Worm (Caenorhabditis elegans) whole organism, L4 larva: ENCODE results near the gene Y46C8AM.1.
A peak's percentile ranks its signal among the peaks of the same experiment; 100 is the strongest.

ENCODE experiments used
- F10B5.3 ChIP-seq: sonication (generic microtip); optimal IDR thresholded peaks from 2 replicates; lab custom pipeline; 2016; ENCODE audit warnings: mild to moderate bottlenecking, missing genetic modification characterization, missing compliant biosample characterization
- F49E8.2 ChIP-seq: sonication (generic microtip); optimal IDR thresholded peaks from 2 replicates; lab custom pipeline; 2016; ENCODE audit warnings: missing compliant biosample characterization, mild to moderate bottlenecking, missing genetic modification characterization, borderline replicate concordance
- R02D3.7 ChIP-seq: fragments of 150-350 bp; sonication (generic microtip); optimal IDR thresholded peaks from 3 replicates; lab custom pipeline; 2014; ENCODE audit warnings: missing biosample characterization, missing genetic modification characterization
- T20F7.1 ChIP-seq: fragments of 200-800 bp; sonication (Bioruptor generic); optimal IDR thresholded peaks from 2 replicates; lab custom pipeline; 2018; ENCODE audit warnings: mild to moderate bottlenecking, missing genetic modification characterization, missing compliant biosample characterization
- Y48G9A.11 ChIP-seq: fragments of 200-800 bp; sonication (Bioruptor generic); IDR thresholded peaks from 2 replicates; pipeline ENCODE4 v1.3.6; 2022; ENCODE audit warnings: missing genetic modification reagents, missing genetic modification characterization, missing compliant biosample characterization
- Y75B8A.6 ChIP-seq: fragments of 200-800 bp; sonication (Bioruptor generic); IDR thresholded peaks from 2 replicates; pipeline ENCODE4 v1.3.6; 2022; ENCODE audit warnings: missing genetic modification reagents, missing genetic modification characterization, missing compliant biosample characterization
- ZK337.2 ChIP-seq: fragments of 200-800 bp; sonication (Bioruptor generic); IDR thresholded peaks from 2 replicates; pipeline ENCODE4 v1.3.6; 2022; ENCODE audit warnings: missing genetic modification reagents, missing genetic modification characterization, missing compliant biosample characterization
- ZK546.5 ChIP-seq, 2 experiments: sonication (generic microtip); optimal IDR thresholded peaks; 2 replicates each; lab custom pipeline; 2017; ENCODE audit warnings: missing biosample characterization in 2 of 2, missing genetic modification characterization in 2 of 2
- aha-1 ChIP-seq: fragments of 150-350 bp; peaks from one replicate; lab custom pipeline; 2014; ENCODE audit warnings: missing biosample characterization, missing genetic modification characterization
- aly-2 ChIP-seq: sonication (generic microtip); optimal IDR thresholded peaks from 2 replicates; lab custom pipeline; 2018; ENCODE audit warnings: missing biosample characterization, missing genetic modification characterization
- ama-1 ChIP-seq: fragments of 150-350 bp; optimal IDR thresholded peaks from 2 replicates; lab custom pipeline; 2014; ENCODE audit warnings: inconsistent platforms, mixed read lengths
- arid-1 ChIP-seq: fragments of 200-800 bp; sonication (Bioruptor generic); conservative IDR thresholded peaks from 2 replicates; pipeline ENCODE4 v1.3.6; 2022; ENCODE audit warnings: missing genetic modification reagents, missing genetic modification characterization, missing compliant biosample characterization
- ceh-20 ChIP-seq: fragments of 200-800 bp; sonication (Bioruptor generic); IDR thresholded peaks from 2 replicates; pipeline ENCODE4 v1.3.6; 2022; ENCODE audit warnings: missing genetic modification reagents, missing genetic modification characterization, missing compliant biosample characterization
- ceh-32 ChIP-seq: sonication (generic microtip); optimal IDR thresholded peaks from 2 replicates; lab custom pipeline; 2016; ENCODE audit warnings: mild to moderate bottlenecking, missing genetic modification characterization, missing compliant biosample characterization; ENCODE audit not compliant: poor library complexity
- ceh-82 ChIP-seq: sonication (generic microtip); optimal IDR thresholded peaks from 2 replicates; lab custom pipeline; 2017; ENCODE audit warnings: missing biosample characterization, missing genetic modification characterization
- ces-1 ChIP-seq: fragments of 150-350 bp; sonication (generic microtip); optimal IDR thresholded peaks from 4 replicates; lab custom pipeline; 2014; ENCODE audit warnings: missing biosample characterization, missing genetic modification reagents, missing genetic modification characterization
- cey-2 ChIP-seq: sonication (generic microtip); optimal IDR thresholded peaks from 3 replicates; lab custom pipeline; 2017; ENCODE audit warnings: missing genetic modification characterization, mild to moderate bottlenecking, missing compliant biosample characterization, antibody characterized with exemption, borderline replicate concordance; ENCODE audit not compliant: insufficient read depth
- daf-12 ChIP-seq: fragments of 150-350 bp; optimal IDR thresholded peaks from 2 replicates; lab custom pipeline; 2014; ENCODE audit warnings: missing biosample characterization, missing genetic modification reagents, missing genetic modification characterization
- daf-8 ChIP-seq: fragments of 200-800 bp; sonication (Bioruptor generic); IDR thresholded peaks from 2 replicates; pipeline ENCODE4 v1.3.6; 2022; ENCODE audit warnings: missing genetic modification characterization, missing compliant biosample characterization
- dmd-6 ChIP-seq: fragments of 200-800 bp; sonication (Bioruptor generic); IDR thresholded peaks from 2 replicates; pipeline ENCODE4 v1.3.6; 2022; ENCODE audit warnings: missing genetic modification reagents, missing genetic modification characterization, missing compliant biosample characterization
- dmd-9 ChIP-seq: fragments of 200-800 bp; sonication (Bioruptor generic); IDR thresholded peaks from 2 replicates; pipeline ENCODE4 v1.3.6; 2022; ENCODE audit warnings: missing genetic modification reagents, missing genetic modification characterization, missing compliant biosample characterization
- dpl-1 ChIP-seq: fragments of 150-350 bp; optimal IDR thresholded peaks from 2 replicates; lab custom pipeline; 2014; ENCODE audit warnings: missing biosample characterization, missing genetic modification reagents, missing genetic modification characterization
- dve-1 ChIP-seq: sonication (generic microtip); optimal IDR thresholded peaks from 2 replicates; lab custom pipeline; 2017; ENCODE audit warnings: antibody characterized with exemption, mild to moderate bottlenecking, missing genetic modification characterization, missing compliant biosample characterization; ENCODE audit not compliant: insufficient read depth
- egl-27 ChIP-seq: sonication (generic microtip); optimal IDR thresholded peaks from 3 replicates; lab custom pipeline; 2017; ENCODE audit warnings: missing biosample characterization, missing genetic modification reagents, missing genetic modification characterization
- fkh-10 ChIP-seq: fragments of 150-350 bp; optimal IDR thresholded peaks from 2 replicates; lab custom pipeline; 2014; ENCODE audit warnings: missing biosample characterization, missing genetic modification reagents, missing genetic modification characterization
- fos-1 ChIP-seq: fragments of 150-350 bp; optimal IDR thresholded peaks from 2 replicates; lab custom pipeline; 2014; ENCODE audit warnings: missing biosample characterization, missing genetic modification characterization
- hif-1 ChIP-seq, 2 experiments: sonication (generic microtip); optimal IDR thresholded peaks; 2 replicates each; lab custom pipeline; 2016 to 2017; ENCODE audit warnings: missing compliant biosample characterization in 2 of 2, missing genetic modification characterization in 2 of 2, missing genetic modification reagents in 2 of 2, missing genotype in 2 of 2, mild to moderate bottlenecking in 1 of 2
- hlh-11 ChIP-seq: fragments of 200-800 bp; sonication (Bioruptor generic); optimal IDR thresholded peaks from 2 replicates; lab custom pipeline; 2018; ENCODE audit warnings: mild to moderate bottlenecking, missing genetic modification characterization, missing compliant biosample characterization
- hmg-1.1 ChIP-seq: fragments of 200-800 bp; sonication (Bioruptor generic); IDR thresholded peaks from 2 replicates; pipeline ENCODE4 v1.3.6; 2022; ENCODE audit warnings: missing genetic modification reagents, missing genetic modification characterization, missing compliant biosample characterization
- jun-1 ChIP-seq: fragments of 150-350 bp; optimal IDR thresholded peaks from 2 replicates; lab custom pipeline; 2014; ENCODE audit warnings: missing biosample characterization, missing genetic modification reagents, missing genetic modification characterization
- lim-7 ChIP-seq: fragments of 200-800 bp; sonication (Bioruptor generic); IDR thresholded peaks from 2 replicates; pipeline ENCODE4 v1.3.6; 2022; ENCODE audit warnings: missing genetic modification characterization, missing compliant biosample characterization
- lin-1 ChIP-seq: fragments of 200-800 bp; sonication (Bioruptor generic); IDR thresholded peaks from 2 replicates; pipeline ENCODE4 v1.3.6; 2022; ENCODE audit warnings: missing genetic modification reagents, missing genetic modification characterization, missing compliant biosample characterization
- lin-13 ChIP-seq: fragments of 150-350 bp; optimal IDR thresholded peaks from 2 replicates; lab custom pipeline; 2014; ENCODE audit warnings: missing biosample characterization, missing genetic modification reagents, missing genetic modification characterization
- lin-39 ChIP-seq: fragments of 150-350 bp; optimal IDR thresholded peaks from 2 replicates; lab custom pipeline; 2014; ENCODE audit warnings: missing biosample characterization, missing genetic modification reagents, missing genetic modification characterization
- madf-5 ChIP-seq, 2 experiments: fragments of 200-800 bp; sonication (Bioruptor generic); IDR thresholded peaks; 2 replicates each; pipeline ENCODE4 v1.3.6; 2022; ENCODE audit warnings: missing compliant biosample characterization in 2 of 2, missing genetic modification characterization in 2 of 2
- mdt-29 ChIP-seq: fragments of 200-800 bp; sonication (Bioruptor generic); IDR thresholded peaks from 2 replicates; pipeline ENCODE4 v1.3.6; 2022; ENCODE audit warnings: missing genetic modification reagents, missing genetic modification characterization, missing compliant biosample characterization
- mes-2 ChIP-seq: sonication (generic microtip); optimal IDR thresholded peaks from 2 replicates; lab custom pipeline; 2016; ENCODE audit warnings: missing genotype, mild to moderate bottlenecking, missing genetic modification characterization, missing compliant biosample characterization; ENCODE audit not compliant: poor library complexity, severe bottlenecking
- nhr-111 ChIP-seq: fragments of 200-800 bp; sonication (Bioruptor generic); optimal IDR thresholded peaks from 2 replicates; lab custom pipeline; 2018; ENCODE audit warnings: mild to moderate bottlenecking, missing genetic modification characterization, missing compliant biosample characterization
- nhr-6 ChIP-seq: fragments of 150-350 bp; optimal IDR thresholded peaks from 2 replicates; lab custom pipeline; 2014; ENCODE audit warnings: missing biosample characterization, missing genetic modification characterization
- nhr-77 ChIP-seq: fragments of 150-350 bp; optimal IDR thresholded peaks from 2 replicates; lab custom pipeline; 2014; ENCODE audit warnings: missing biosample characterization, missing genetic modification characterization
- pqm-1 ChIP-seq: sonication (generic microtip); optimal IDR thresholded peaks from 2 replicates; lab custom pipeline; 2017; ENCODE audit warnings: missing biosample characterization, missing genetic modification characterization
- saeg-2 ChIP-seq: fragments of 200-800 bp; sonication (Bioruptor generic); IDR thresholded peaks from 2 replicates; pipeline ENCODE4 v1.3.6; 2022; ENCODE audit warnings: missing genetic modification reagents, missing genetic modification characterization, missing compliant biosample characterization
- sdz-12 ChIP-seq: fragments of 200-800 bp; sonication (Bioruptor generic); optimal IDR thresholded peaks from 2 replicates; lab custom pipeline; 2018; ENCODE audit warnings: mild to moderate bottlenecking, missing genetic modification characterization, missing compliant biosample characterization
- set-16 ChIP-seq: fragments of 200-800 bp; sonication (Bioruptor generic); IDR thresholded peaks from 2 replicates; pipeline ENCODE4 v1.3.6; 2022; ENCODE audit warnings: missing genetic modification reagents, missing genetic modification characterization, missing compliant biosample characterization
- skn-1 ChIP-seq: fragments of 150-350 bp; optimal IDR thresholded peaks from 2 replicates; lab custom pipeline; 2014; ENCODE audit warnings: missing biosample characterization, missing genetic modification characterization
- snpc-4 ChIP-seq: fragments of 150-350 bp; optimal IDR thresholded peaks from 2 replicates; lab custom pipeline; 2014; ENCODE audit warnings: missing biosample characterization, missing genetic modification characterization
- spr-3 ChIP-seq: fragments of 200-800 bp; sonication (Bioruptor generic); optimal IDR thresholded peaks from 2 replicates; lab custom pipeline; 2018; ENCODE audit warnings: mild to moderate bottlenecking, missing genetic modification characterization, missing compliant biosample characterization
- unc-130 ChIP-seq: sonication (generic microtip); optimal IDR thresholded peaks from 2 replicates; lab custom pipeline; 2016; ENCODE audit warnings: missing genetic modification reagents, missing genetic modification characterization, missing compliant biosample characterization
- unc-39 ChIP-seq: sonication (generic microtip); optimal IDR thresholded peaks from 2 replicates; lab custom pipeline; 2017; ENCODE audit warnings: missing biosample characterization, missing genetic modification characterization
- vab-7 ChIP-seq: fragments of 200-800 bp; sonication (Bioruptor generic); IDR thresholded peaks from 2 replicates; pipeline ENCODE4 v1.3.6; 2022; ENCODE audit warnings: missing genetic modification reagents, missing genetic modification characterization, missing compliant biosample characterization
- zip-11 ChIP-seq: fragments of 200-800 bp; sonication (Bioruptor generic); IDR thresholded peaks from 2 replicates; pipeline ENCODE4 v1.3.6; 2022; ENCODE audit warnings: missing genetic modification characterization, missing compliant biosample characterization
- ztf-11 ChIP-seq: fragments of 150-350 bp; optimal IDR thresholded peaks from 2 replicates; lab custom pipeline; 2014; ENCODE audit warnings: missing biosample characterization, missing genetic modification characterization
- ztf-7 ChIP-seq: fragments of 150-350 bp; optimal IDR thresholded peaks from 2 replicates; lab custom pipeline; 2014; ENCODE audit warnings: missing biosample characterization, missing genetic modification characterization

Gene Y46C8AM.1

ce11 chrIV:3944459-3944858 lies 18.2 kb upstream of the Y46C8AM.1 start, which contains the start of gene clec-72:
Gene clec-72 (plus strand): TSS chrIV:3944816.
- TF ChIP-seq hlh-11 (tag; lab: Kevin White, UChicago) = peak; percentile 66
- no peak for TF ChIP-seq mes-2 (tag; lab: Kevin White, UChicago)
- no peak for TF ChIP-seq hmg-1.1 (GFP tag; lab: Robert Waterston, UW)
- no peak for TF ChIP-seq jun-1 (tag; lab: Kevin White, UChicago)
- no peak for TF ChIP-seq ceh-82 (tag; lab: Kevin White, UChicago)
- no peak for TF ChIP-seq aly-2 (tag; lab: Kevin White, UChicago)
- TF ChIP-seq aha-1 = no peak
- TF ChIP-seq lin-1 = peak; percentile 49; the same call in 1 of the 2 replicates
- TF ChIP-seq ama-1 (lab: Kevin White, UChicago) = no peak
- TF ChIP-seq unc-130 (GFP tag; lab: Kevin White, UChicago) = no peak
- no peak for TF ChIP-seq hif-1 (tag; optimal IDR thresholded peaks at IDR 0.05; lab: Kevin White, UChicago)
- TF ChIP-seq mdt-29 (GFP tag; lab: Robert Waterston, UW) = no peak
- TF ChIP-seq lin-39 (tag; lab: Kevin White, UChicago) = no peak
- TF ChIP-seq F49E8.2 (tag; lab: Kevin White, UChicago) = no peak
- TF ChIP-seq F10B5.3 (tag; lab: Kevin White, UChicago) = no peak
- no peak for TF ChIP-seq dve-1 (tag; lab: Kevin White, UChicago)
- no peak for TF ChIP-seq ZK337.2 (GFP tag; lab: Robert Waterston, UW)
- TF ChIP-seq egl-27 (tag; lab: Kevin White, UChicago) = no peak
- no peak for TF ChIP-seq sdz-12 (GFP tag; lab: Kevin White, UChicago)
- no peak for TF ChIP-seq fos-1
- TF ChIP-seq fkh-10 = no peak
- no peak for TF ChIP-seq ZK546.5 (tag; optimal IDR thresholded peaks at IDR 0.05; lab: Kevin White, UChicago)
- TF ChIP-seq Y48G9A.11 = no peak
- no peak for TF ChIP-seq cey-2
- TF ChIP-seq saeg-2 (GFP tag; lab: Robert Waterston, UW) = no peak
- no peak for TF ChIP-seq dpl-1 (GFP tag; lab: Kevin White, UChicago)
- no peak for TF ChIP-seq daf-12 (tag; lab: Kevin White, UChicago)
- no peak for TF ChIP-seq nhr-111
- no peak for TF ChIP-seq ztf-7 (tag; lab: Kevin White, UChicago)
- no peak for TF ChIP-seq daf-8 (GFP tag; lab: Robert Waterston, UW)
- TF ChIP-seq lim-7 = no peak
- TF ChIP-seq ceh-20 (GFP tag; lab: Robert Waterston, UW) = no peak
- TF ChIP-seq ceh-32 = no peak
- no peak for TF ChIP-seq R02D3.7 (tag; lab: Kevin White, UChicago)
- no peak for TF ChIP-seq ztf-11
- no peak for TF ChIP-seq lin-13 (GFP tag; lab: Kevin White, UChicago)
- peak; percentile 98 for TF ChIP-seq pqm-1
- TF ChIP-seq nhr-77 (tag; lab: Kevin White, UChicago) = peak; percentile 88
- TF ChIP-seq madf-5 (GFP tag; IDR thresholded peaks at IDR 0.05; lab: Robert Waterston, UW) = no peak
- TF ChIP-seq Y75B8A.6 (GFP tag; lab: Robert Waterston, UW) = 0 out of 2 replicates have a peak, but pooled peaks have one; percentile 7
- no peak for TF ChIP-seq nhr-6 (tag; lab: Kevin White, UChicago)
- no peak for TF ChIP-seq zip-11 (GFP tag; lab: Robert Waterston, UW)
- TF ChIP-seq vab-7 (GFP tag; lab: Robert Waterston, UW) = no peak
- peak; percentile 92 for TF ChIP-seq dmd-6 (GFP tag; lab: Robert Waterston, UW)
- TF ChIP-seq set-16 (GFP tag; lab: Robert Waterston, UW) = no peak
- TF ChIP-seq arid-1 (GFP tag; lab: Robert Waterston, UW) = no peak
- TF ChIP-seq snpc-4 (tag; lab: Kevin White, UChicago) = no peak
- no peak for TF ChIP-seq ces-1 (GFP tag; lab: Kevin White, UChicago)
- TF ChIP-seq T20F7.1 (GFP tag; lab: Kevin White, UChicago) = no peak
- no peak for TF ChIP-seq skn-1 (tag; lab: Kevin White, UChicago)
- no peak for TF ChIP-seq unc-39
- no peak for TF ChIP-seq dmd-9 (GFP tag; lab: Robert Waterston, UW)
- TF ChIP-seq spr-3 = no peak
